Worm (Caenorhabditis elegans) whole organism, young adult: ENCODE measurements around the gene T04C12.11.

ENCODE experiments used
- B0019.2 ChIP-seq: fragments of 200-800 bp; sonication (Bioruptor generic); conservative IDR thresholded peaks from 2 replicates; pipeline ENCODE4 v1.3.6; 2022; ENCODE audit warnings: missing genetic modification reagents, missing genetic modification characterization, missing compliant biosample characterization
- B0261.1 ChIP-seq: sonication (generic microtip); optimal IDR thresholded peaks from 2 replicates; lab custom pipeline; 2016; ENCODE audit warnings: mild to moderate bottlenecking, missing genetic modification characterization, moderate library complexity, missing compliant biosample characterization
- C17E4.6 ChIP-seq: fragments of 200-800 bp; sonication (Bioruptor generic); IDR thresholded peaks from 2 replicates; pipeline ENCODE4 v1.3.6; 2022; ENCODE audit warnings: missing genetic modification reagents, missing genetic modification characterization, missing compliant biosample characterization
- D2030.7 ChIP-seq: fragments of 200-800 bp; sonication (Bioruptor generic); IDR thresholded peaks from 2 replicates; pipeline ENCODE4 v1.3.6; 2022; ENCODE audit warnings: missing genetic modification reagents, missing genetic modification characterization, missing compliant biosample characterization
- F23B12.7 ChIP-seq: sonication (generic microtip); optimal IDR thresholded peaks from 2 replicates; lab custom pipeline; 2017; ENCODE audit warnings: missing genetic modification characterization, mild to moderate bottlenecking, missing compliant biosample characterization, antibody characterized with exemption, moderate library complexity; ENCODE audit not compliant: insufficient read depth
- F39B2.1 ChIP-seq: fragments of 200-800 bp; sonication (Bioruptor generic); IDR thresholded peaks from 2 replicates; pipeline ENCODE4 v1.3.6; 2022; ENCODE audit warnings: missing genetic modification reagents, missing genetic modification characterization, missing compliant biosample characterization
- F52B5.7 ChIP-seq: sonication (generic microtip); optimal IDR thresholded peaks from 2 replicates; lab custom pipeline; 2016; ENCODE audit warnings: mild to moderate bottlenecking, missing genetic modification characterization, missing compliant biosample characterization
- K11D2.4 ChIP-seq: fragments of 200-800 bp; sonication (Bioruptor generic); IDR thresholded peaks from 2 replicates; pipeline ENCODE4 v1.3.6; 2022; ENCODE audit warnings: missing genetic modification reagents, missing genetic modification characterization, missing compliant biosample characterization
- K12H6.12 ChIP-seq: fragments of 200-800 bp; sonication (Bioruptor generic); optimal IDR thresholded peaks from 2 replicates; lab custom pipeline; 2018; ENCODE audit warnings: mild to moderate bottlenecking, missing genetic modification characterization, missing compliant biosample characterization
- T07F8.4 ChIP-seq: sonication (generic microtip); optimal IDR thresholded peaks from 2 replicates; lab custom pipeline; 2016; ENCODE audit warnings: mild to moderate bottlenecking, missing genetic modification characterization, moderate library complexity, missing compliant biosample characterization
- Y79H2A.3 ChIP-seq: fragments of 200-800 bp; sonication (Bioruptor generic); conservative IDR thresholded peaks from 2 replicates; pipeline ENCODE4 v1.3.6; 2022; ENCODE audit warnings: missing genetic modification reagents, missing genetic modification characterization, missing compliant biosample characterization
- aptf-3 ChIP-seq: fragments of 200-800 bp; sonication (Bioruptor generic); IDR thresholded peaks from 2 replicates; pipeline ENCODE4 v1.3.6; 2022; ENCODE audit warnings: missing genetic modification characterization, missing compliant biosample characterization
- attf-5 ChIP-seq: fragments of 200-800 bp; sonication (Bioruptor generic); optimal IDR thresholded peaks from 2 replicates; lab custom pipeline; 2018; ENCODE audit warnings: mild to moderate bottlenecking, missing genetic modification characterization, missing compliant biosample characterization
- bed-2 ChIP-seq: fragments of 200-800 bp; sonication (Bioruptor generic); IDR thresholded peaks from 2 replicates; pipeline ENCODE4 v1.3.6; 2022; ENCODE audit warnings: missing genetic modification reagents, missing genetic modification characterization, missing compliant biosample characterization
- cebp-1 ChIP-seq, 2 experiments: fragments of 200-800 bp in 1 of 2; sonication (Bioruptor generic) in 1 of 2; sonication (generic microtip) in 1 of 2; IDR thresholded peaks in 1 of 2; optimal IDR thresholded peaks in 1 of 2; 2 replicates each; pipeline versions ENCODE4 v1.3.6 to Lab custom; 2017 to 2022; ENCODE audit warnings: missing compliant biosample characterization in 2 of 2, missing genetic modification characterization in 2 of 2, mild to moderate bottlenecking in 1 of 2, missing genetic modification reagents in 1 of 2, moderate library complexity in 1 of 2
- cebp-2 ChIP-seq: fragments of 200-800 bp; sonication (Bioruptor generic); IDR thresholded peaks from 2 replicates; pipeline ENCODE4 v1.3.6; 2022; ENCODE audit warnings: missing genetic modification characterization, missing compliant biosample characterization
- ceh-100 ChIP-seq: fragments of 200-800 bp; sonication (Bioruptor generic); IDR thresholded peaks from 2 replicates; pipeline ENCODE4 v1.3.6; 2022; ENCODE audit warnings: missing genetic modification reagents, missing genetic modification characterization, missing compliant biosample characterization
- ceh-27 ChIP-seq: fragments of 200-800 bp; sonication (Bioruptor generic); optimal IDR thresholded peaks from 2 replicates; lab custom pipeline; 2018; ENCODE audit warnings: mild to moderate bottlenecking, missing genetic modification characterization, moderate library complexity, missing compliant biosample characterization
- ceh-40 ChIP-seq: fragments of 200-800 bp; sonication (Bioruptor generic); IDR thresholded peaks from 2 replicates; pipeline ENCODE4 v1.3.6; 2022; ENCODE audit warnings: missing genetic modification characterization, missing compliant biosample characterization
- dpl-1 ChIP-seq: fragments of 150-350 bp; optimal IDR thresholded peaks from 2 replicates; lab custom pipeline; 2014; ENCODE audit warnings: missing biosample characterization, missing genetic modification reagents, missing genetic modification characterization
- egl-44 ChIP-seq: fragments of 200-800 bp; sonication (Bioruptor generic); IDR thresholded peaks from 2 replicates; pipeline ENCODE4 v1.3.6; 2022; ENCODE audit warnings: missing genetic modification reagents, missing genetic modification characterization, missing compliant biosample characterization
- hmg-20 ChIP-seq: fragments of 200-800 bp; sonication (Bioruptor generic); IDR thresholded peaks from 2 replicates; pipeline ENCODE4 v1.3.6; 2022; ENCODE audit warnings: missing genetic modification reagents, missing genetic modification characterization, missing compliant biosample characterization
- hrde-1 ChIP-seq: sonication (generic microtip); optimal IDR thresholded peaks from 2 replicates; lab custom pipeline; 2016; ENCODE audit warnings: missing genetic modification characterization, mild to moderate bottlenecking, missing compliant biosample characterization, moderate library complexity, missing genotype, missing genetic modification reagents, borderline replicate concordance
- let-526 ChIP-seq: fragments of 200-800 bp; sonication (Bioruptor generic); IDR thresholded peaks from 2 replicates; pipeline ENCODE4 v1.3.6; 2022; ENCODE audit warnings: missing genetic modification reagents, missing genetic modification characterization, missing compliant biosample characterization
- let-607 ChIP-seq, 2 experiments: fragments of 200-800 bp in 1 of 2; sonication (Bioruptor generic) in 1 of 2; sonication (generic microtip) in 1 of 2; optimal IDR thresholded peaks; 2 replicates each; lab custom pipeline; 2016 to 2018; ENCODE audit warnings: mild to moderate bottlenecking in 2 of 2, missing compliant biosample characterization in 2 of 2, missing genetic modification characterization in 2 of 2, moderate library complexity in 2 of 2, missing genotype in 1 of 2
- lin-26 ChIP-seq: fragments of 200-800 bp; sonication (Bioruptor generic); IDR thresholded peaks from 2 replicates; pipeline ENCODE4 v1.3.6; 2022; ENCODE audit warnings: missing genetic modification reagents, missing genetic modification characterization, missing compliant biosample characterization
- lin-35 ChIP-seq, 3 experiments: fragments of 150-350 bp in 2 of 3; sonication (generic microtip) in 1 of 3; optimal IDR thresholded peaks; 2 replicates each; lab custom pipeline; 2014 to 2018; ENCODE audit warnings: missing biosample characterization in 3 of 3, missing genetic modification characterization in 3 of 3, missing genetic modification reagents in 3 of 3
- lir-1 ChIP-seq: fragments of 200-800 bp; sonication (Bioruptor generic); conservative IDR thresholded peaks from 2 replicates; pipeline ENCODE4 v1.3.6; 2022; ENCODE audit warnings: missing genetic modification reagents, missing genetic modification characterization, missing compliant biosample characterization
- lsl-1 ChIP-seq: fragments of 200-800 bp; sonication (Bioruptor generic); optimal IDR thresholded peaks from 2 replicates; lab custom pipeline; 2018; ENCODE audit warnings: mild to moderate bottlenecking, missing genetic modification characterization, moderate library complexity, missing compliant biosample characterization
- mcd-1 ChIP-seq: fragments of 200-800 bp; sonication (Bioruptor generic); IDR thresholded peaks from 2 replicates; pipeline ENCODE4 v1.3.6; 2022; ENCODE audit warnings: missing genetic modification reagents, missing genetic modification characterization, missing compliant biosample characterization
- nfya-1 ChIP-seq: sonication (generic microtip); optimal IDR thresholded peaks from 2 replicates; lab custom pipeline; 2017; ENCODE audit warnings: antibody characterized with exemption, missing compliant biosample characterization, missing genetic modification characterization, borderline replicate concordance; ENCODE audit not compliant: insufficient read depth
- nhr-179 ChIP-seq: sonication (generic microtip); optimal IDR thresholded peaks from 2 replicates; lab custom pipeline; 2016; ENCODE audit warnings: mild to moderate bottlenecking, missing genetic modification characterization, missing compliant biosample characterization
- nhr-27 ChIP-seq: fragments of 200-800 bp; sonication (Bioruptor generic); optimal IDR thresholded peaks from 2 replicates; lab custom pipeline; 2018; ENCODE audit warnings: mild to moderate bottlenecking, missing genetic modification characterization, moderate library complexity, missing compliant biosample characterization
- pbrm-1 ChIP-seq: fragments of 200-800 bp; sonication (Bioruptor generic); IDR thresholded peaks from 2 replicates; pipeline ENCODE4 v1.3.6; 2022; ENCODE audit warnings: missing genetic modification reagents, missing genetic modification characterization, missing compliant biosample characterization
- pha-4 ChIP-seq: fragments of 150-350 bp; sonication (generic microtip); optimal IDR thresholded peaks from 2 replicates; lab custom pipeline; 2014; ENCODE audit warnings: missing biosample characterization, missing genetic modification reagents, missing genetic modification characterization
- rec-8 ChIP-seq, 2 experiments: sonication (generic microtip); optimal IDR thresholded peaks; 2 replicates each; lab custom pipeline; 2016; ENCODE audit warnings: mild to moderate bottlenecking in 2 of 2, missing genetic modification characterization in 2 of 2, missing genetic modification reagents in 2 of 2, missing genotype in 2 of 2, missing biosample characterization in 1 of 2, missing compliant biosample characterization in 1 of 2, moderate library complexity in 1 of 2
- sdz-38 ChIP-seq: sonication (generic microtip); optimal IDR thresholded peaks from 2 replicates; lab custom pipeline; 2016; ENCODE audit warnings: missing genotype, missing genetic modification characterization, missing compliant biosample characterization
- tbp1 ChIP-seq: fragments of 200-800 bp; sonication (Bioruptor generic); optimal IDR thresholded peaks from 2 replicates; lab custom pipeline; 2018; ENCODE audit warnings: mild to moderate bottlenecking, missing genetic modification characterization, missing compliant biosample characterization
- unc-62 ChIP-seq: fragments of 150-350 bp; optimal IDR thresholded peaks from 2 replicates; lab custom pipeline; 2014; ENCODE audit warnings: missing biosample characterization, missing genetic modification reagents, missing genetic modification characterization
- zfh-2 ChIP-seq: fragments of 200-800 bp; sonication (Bioruptor generic); conservative IDR thresholded peaks from 2 replicates; pipeline ENCODE4 v1.3.6; 2022; ENCODE audit warnings: missing genetic modification reagents, missing genetic modification characterization, missing compliant biosample characterization
- zim-3 ChIP-seq: sonication (generic microtip); optimal IDR thresholded peaks from 2 replicates; lab custom pipeline; 2017; ENCODE audit warnings: mild to moderate bottlenecking, missing genetic modification characterization, moderate library complexity, missing compliant biosample characterization
- ztf-28 ChIP-seq: fragments of 200-800 bp; sonication (Bioruptor generic); IDR thresholded peaks from 2 replicates; pipeline ENCODE4 v1.3.6; 2022; ENCODE audit warnings: missing genetic modification reagents, missing genetic modification characterization, missing compliant biosample characterization
- ztf-3 ChIP-seq: fragments of 200-800 bp; sonication (Bioruptor generic); optimal IDR thresholded peaks from 2 replicates; lab custom pipeline; 2018; ENCODE audit warnings: mild to moderate bottlenecking, missing genetic modification characterization, missing compliant biosample characterization
- ztf-6 ChIP-seq: fragments of 200-800 bp; sonication (Bioruptor generic); IDR thresholded peaks from 2 replicates; pipeline ENCODE4 v1.3.6; 2022; ENCODE audit warnings: missing genetic modification reagents, missing genetic modification characterization, missing compliant biosample characterization

Gene T04C12.11

ce11 chrV:11076028-11076402 is 15.9 kb upstream of the T04C12.11 start (continued):
- TF ChIP-seq lsl-1 (GFP tag; lab: Kevin White, UChicago) (no peak), cebp-2 (GFP tag; lab: Robert Waterston, UW) (no peak), lin-35 (GFP tag; optimal IDR thresholded peaks at IDR 0.05; lab: Kevin White, UChicago) (peak in 1 of 3 experiments; percentile 16)

DNA sequence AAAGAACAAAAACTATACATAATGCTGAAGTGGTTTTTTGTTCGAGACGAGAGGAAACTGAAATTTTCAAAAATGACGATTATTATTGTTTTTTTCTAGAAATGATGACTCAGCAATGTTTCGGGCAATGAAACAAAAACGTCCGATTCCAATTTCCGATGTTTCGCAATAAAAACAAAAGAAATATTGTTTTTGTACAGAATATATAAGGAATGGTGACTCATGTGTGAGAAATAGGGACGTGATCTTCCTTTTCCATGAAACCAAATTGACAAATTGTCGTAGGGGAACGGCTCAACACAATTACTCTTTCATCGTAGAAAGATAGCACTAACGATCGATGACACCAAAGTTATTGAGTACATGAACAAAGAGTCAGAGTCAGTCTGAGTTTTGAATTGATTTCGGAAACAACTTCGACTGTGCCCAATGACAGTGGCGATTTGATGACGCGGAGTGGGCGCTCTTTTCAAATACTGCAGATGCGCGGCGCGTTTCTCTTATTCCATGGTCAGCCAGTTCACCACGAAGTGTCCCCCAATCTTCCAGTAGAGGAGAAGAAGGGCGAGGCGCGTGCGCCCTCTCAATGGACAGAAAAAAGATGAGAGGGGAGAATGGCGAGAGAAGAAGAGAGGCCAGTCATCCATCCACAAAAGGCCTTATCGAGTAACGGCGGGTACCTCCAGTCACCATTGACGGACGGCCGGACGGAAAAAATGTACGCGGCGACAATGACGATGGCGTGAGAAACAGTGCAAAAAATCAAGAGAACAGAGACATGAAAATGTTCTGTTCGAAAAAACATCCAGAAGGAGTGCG is 15.3 kb upstream of the T04C12.11 start:
- TF ChIP-seq ceh-27 (GFP tag; lab: Kevin White, UChicago) (peak; percentile 73), B0261.1 (tag; lab: Kevin White, UChicago) (no peak), nhr-179 (tag; lab: Kevin White, UChicago) (no peak), mcd-1 (GFP tag; lab: Robert Waterston, UW) (peak; percentile 43; the same call in 1 of the 2 replicates), B0019.2 (GFP tag; lab: Robert Waterston, UW) (no peak), nfya-1 (tag; lab: Kevin White, UChicago) (no peak), F23B12.7 (tag; lab: Kevin White, UChicago) (no peak), pha-4 (tag; lab: Kevin White, UChicago) (no peak), ceh-100 (GFP tag; lab: Robert Waterston, UW) (no peak), ztf-28 (GFP tag; lab: Robert Waterston, UW) (0 out of 2 replicates have a peak, but pooled peaks have one; percentile 61), F52B5.7 (tag; lab: Kevin White, UChicago) (no peak), ceh-40 (GFP tag; lab: Robert Waterston, UW) (0 out of 2 replicates have a peak, but pooled peaks have one; percentile 6), C17E4.6 (GFP tag; lab: Robert Waterston, UW) (no peak), T07F8.4 (no peak), ztf-3 (GFP tag; lab: Kevin White, UChicago) (no peak), let-526 (GFP tag; lab: Robert Waterston, UW) (no peak), dpl-1 (GFP tag; lab: Kevin White, UChicago) (no peak), zim-3 (tag; lab: Kevin White, UChicago) (no peak), bed-2 (GFP tag; lab: Robert Waterston, UW) (no peak), D2030.7 (GFP tag; lab: Robert Waterston, UW) (no peak), nhr-27 (tag; lab: Kevin White, UChicago) (peak; percentile 9), aptf-3 (GFP tag; lab: Robert Waterston, UW) (no peak), unc-62 (GFP tag; lab: Kevin White, UChicago) (no peak), Y79H2A.3 (GFP tag; lab: Robert Waterston, UW) (no peak), K12H6.12 (peak; percentile 31), hrde-1 (tag; lab: Kevin White, UChicago) (no peak), rec-8 (tag; optimal IDR thresholded peaks at IDR 0.05; lab: Kevin White, UChicago) (no peak), lir-1 (no peak), K11D2.4 (GFP tag; lab: Robert Waterston, UW) (no peak), hmg-20 (GFP tag; lab: Robert Waterston, UW) (no peak), sdz-38 (tag; lab: Kevin White, UChicago) (no peak), F39B2.1 (no peak), zfh-2 (GFP tag; lab: Robert Waterston, UW) (peak; percentile 91), lin-26 (GFP tag; lab: Robert Waterston, UW) (peak; percentile 15; the same call in 1 of the 2 replicates), cebp-1 (GFP tag; IDR thresholded peaks at IDR 0.05; lab: Robert Waterston, UW) (no peak; the same call in 1 of the 2 replicates), cebp-1 (tag; optimal IDR thresholded peaks at IDR 0.05; lab: Kevin White, UChicago) (peak; percentile 61), let-607 (tag; optimal IDR thresholded peaks at IDR 0.05; lab: Kevin White, UChicago) (no peak), attf-5 (GFP tag; lab: Kevin White, UChicago) (peak; percentile 29), egl-44 (GFP tag; lab: Robert Waterston, UW) (no peak), tbp1 (GFP tag; lab: Kevin White, UChicago) (no peak), pbrm-1 (peak; percentile 28), ztf-6 (GFP tag; lab: Robert Waterston, UW) (no peak)
